Fruit fly (Drosophila melanogaster) whole organism, embryonic: Measurements from ENCODE around the gene CG17752.

ENCODE experiments used
- B-H2 ChIP-seq: fragments of 200-800 bp; sonication (Bioruptor generic); optimal IDR thresholded peaks from 2 replicates; lab custom pipeline; 2018; ENCODE audit warnings: missing biosample characterization, mild to moderate bottlenecking, missing genetic modification characterization
- CG10147 ChIP-seq: fragments of 200-800 bp; sonication (Bioruptor generic); optimal IDR thresholded peaks from 2 replicates; lab custom pipeline; 2019; ENCODE audit warnings: missing biosample characterization, mild to moderate bottlenecking, missing genetic modification characterization, moderate library complexity
- CG11085 ChIP-seq: fragments of 200-800 bp; sonication (Bioruptor generic); IDR thresholded peaks from 2 replicates; pipeline ENCODE4 v1.3.6; 2022; ENCODE audit warnings: missing biosample characterization, missing genetic modification characterization
- CG12769 ChIP-seq: fragments of 200-800 bp; sonication (Bioruptor generic); optimal IDR thresholded peaks from 2 replicates; lab custom pipeline; 2019; ENCODE audit warnings: missing biosample characterization, mild to moderate bottlenecking, missing genetic modification characterization, moderate library complexity
- CG15269 ChIP-seq: fragments of 200-800 bp; sonication (Bioruptor generic); optimal IDR thresholded peaks from 2 replicates; lab custom pipeline; 2018; ENCODE audit warnings: missing biosample characterization, mild to moderate bottlenecking, missing genetic modification characterization, moderate library complexity
- CG18619 ChIP-seq: fragments of 200-800 bp; sonication (Bioruptor generic); optimal IDR thresholded peaks from 3 replicates; lab custom pipeline; 2017; ENCODE audit warnings: missing biosample characterization, mild to moderate bottlenecking, missing genetic modification characterization
- CG2116 ChIP-seq: fragments of 200-800 bp; sonication (Bioruptor generic); optimal IDR thresholded peaks from 3 replicates; lab custom pipeline; 2018; ENCODE audit warnings: missing biosample characterization, mild to moderate bottlenecking, missing genetic modification characterization
- CG2199 ChIP-seq: fragments of 200-800 bp; sonication (Bioruptor generic); IDR thresholded peaks from 3 replicates; pipeline ENCODE4 v1.3.6; 2022; ENCODE audit warnings: missing biosample characterization, missing genetic modification characterization
- CG31365 ChIP-seq: fragments of 200-800 bp; sonication (Bioruptor generic); optimal IDR thresholded peaks from 2 replicates; lab custom pipeline; 2018; ENCODE audit warnings: missing biosample characterization, mild to moderate bottlenecking, missing genetic modification characterization
- CG4707 ChIP-seq: fragments of 200-800 bp; sonication (Bioruptor generic); optimal IDR thresholded peaks from 2 replicates; lab custom pipeline; 2018; ENCODE audit warnings: missing biosample characterization, mild to moderate bottlenecking, missing genetic modification characterization, moderate library complexity
- CG6854 ChIP-seq: fragments of 200-800 bp; sonication (Bioruptor generic); optimal IDR thresholded peaks from 3 replicates; lab custom pipeline; 2017; ENCODE audit warnings: missing biosample characterization, mild to moderate bottlenecking, missing genetic modification characterization
- CG8290 ChIP-seq, 3 experiments: fragments of 200-800 bp; sonication (Bioruptor generic); optimal IDR thresholded peaks; 2 replicates each; lab custom pipeline; 2016 to 2019; ENCODE audit warnings: missing biosample characterization in 3 of 3, missing genetic modification characterization in 3 of 3, mild to moderate bottlenecking in 2 of 3, moderate library complexity in 1 of 3
- Dbx ChIP-seq: fragments of 200-800 bp; sonication (Bioruptor generic); IDR thresholded peaks from 3 replicates; pipeline ENCODE4 v1.3.6; 2022; ENCODE audit warnings: missing biosample characterization, missing genetic modification characterization
- Dek ChIP-seq: fragments of 200-800 bp; sonication (Bioruptor generic); optimal IDR thresholded peaks from 3 replicates; lab custom pipeline; 2019; ENCODE audit warnings: missing biosample characterization, mild to moderate bottlenecking, missing genetic modification characterization, moderate library complexity
- Doc2 ChIP-seq: fragments of 200-800 bp; sonication (Bioruptor generic); IDR thresholded peaks from 2 replicates; pipeline ENCODE4 v1.3.6; 2022; ENCODE audit warnings: missing biosample characterization, missing genetic modification characterization
- E2f1 ChIP-seq: fragments of 200-800 bp; sonication (Bioruptor generic); IDR thresholded peaks from 2 replicates; pipeline ENCODE4 v1.3.6; 2022; ENCODE audit warnings: missing biosample characterization, missing genetic modification characterization
- Gsc ChIP-seq: fragments of 200-800 bp; sonication (Bioruptor generic); IDR thresholded peaks from 2 replicates; pipeline ENCODE4 v1.3.6; 2022; ENCODE audit warnings: missing biosample characterization, missing genetic modification characterization
- Lim3 ChIP-seq: fragments of 200-800 bp; sonication (Bioruptor generic); IDR thresholded peaks from 2 replicates; pipeline ENCODE4 v1.3.6; 2022; ENCODE audit warnings: missing biosample characterization, missing genetic modification characterization
- NFAT ChIP-seq: fragments of 200-800 bp; sonication (Bioruptor generic); IDR thresholded peaks from 2 replicates; pipeline ENCODE4 v1.3.6; 2022; ENCODE audit warnings: missing biosample characterization, missing genetic modification characterization
- Nf-YC ChIP-seq: fragments of 200-800 bp; optimal IDR thresholded peaks from 3 replicates; lab custom pipeline; 2019; ENCODE audit warnings: missing biosample characterization, mild to moderate bottlenecking, missing genetic modification characterization, moderate library complexity
- Optix ChIP-seq: fragments of 200-800 bp; sonication (Bioruptor generic); IDR thresholded peaks from 3 replicates; pipeline ENCODE4 v1.3.6; 2022; ENCODE audit warnings: missing biosample characterization, missing genetic modification characterization
- Pdp1 ChIP-seq, 2 experiments: fragments of 200-800 bp; sonication (Bioruptor generic); optimal IDR thresholded peaks; 3 replicates each; lab custom pipeline; 2016; ENCODE audit warnings: missing biosample characterization in 2 of 2, missing genetic modification characterization in 2 of 2, mild to moderate bottlenecking in 1 of 2, moderate library complexity in 1 of 2
- Ptx1 ChIP-seq: fragments of 200-800 bp; sonication (Bioruptor generic); IDR thresholded peaks from 2 replicates; pipeline ENCODE4 v1.3.6; 2022; ENCODE audit warnings: missing biosample characterization, missing genetic modification characterization
- Rfx ChIP-seq: fragments of 200-800 bp; sonication (Bioruptor generic); IDR thresholded peaks from 2 replicates; pipeline ENCODE4 v1.3.6; 2022; ENCODE audit warnings: missing biosample characterization, missing genetic modification characterization
- Taf1 ChIP-seq: fragments of 200-800 bp; sonication (Bioruptor generic); IDR thresholded peaks from 2 replicates; pipeline ENCODE4 v1.3.6; 2022; ENCODE audit warnings: missing biosample characterization, missing genetic modification characterization
- Trl ChIP-seq, 3 experiments: fragments of >200 bp in 2 of 3; fragments of 200-800 bp in 1 of 3; sonication (Bioruptor generic) in 1 of 3; optimal IDR thresholded peaks; 2 replicates in 1 of 3; 3 replicates in 2 of 3; lab custom pipeline; 2016 to 2017; ENCODE audit warnings: missing biosample characterization in 1 of 3, missing genetic modification characterization in 1 of 3
- disco-r ChIP-seq: fragments of 200-800 bp; sonication (Bioruptor generic); optimal IDR thresholded peaks from 2 replicates; lab custom pipeline; 2016; ENCODE audit warnings: missing biosample characterization, missing genetic modification characterization
- eve ChIP-seq, 2 experiments: fragments of >200 bp; optimal IDR thresholded peaks; 2 replicates each; lab custom pipeline; 2017; ENCODE audit warnings: missing biosample characterization in 2 of 2, missing genetic modification characterization in 2 of 2
- eyg ChIP-seq: fragments of 200-800 bp; sonication (Bioruptor generic); optimal IDR thresholded peaks from 3 replicates; lab custom pipeline; 2016; ENCODE audit warnings: missing biosample characterization, missing genetic modification characterization
- gro ChIP-seq: fragments of 200-800 bp; sonication (Bioruptor generic); optimal IDR thresholded peaks from 2 replicates; lab custom pipeline; 2016; ENCODE audit warnings: missing biosample characterization, missing genetic modification characterization
- gt ChIP-seq: fragments of 200-800 bp; sonication (Bioruptor generic); IDR thresholded peaks from 2 replicates; pipeline ENCODE4 v1.3.6; 2022; ENCODE audit warnings: missing biosample characterization, missing genetic modification characterization
- ham ChIP-seq: fragments of 200-800 bp; sonication (Bioruptor generic); IDR thresholded peaks from 2 replicates; pipeline ENCODE4 v1.3.6; 2022; ENCODE audit warnings: missing biosample characterization, missing genetic modification characterization
- hkb ChIP-seq, 2 experiments: fragments of 200-800 bp in 1 of 2; fragments of >200 bp in 1 of 2; sonication (Bioruptor generic) in 1 of 2; IDR thresholded peaks in 1 of 2; optimal IDR thresholded peaks in 1 of 2; 2 replicates each; pipeline versions ENCODE4 v1.3.6 to Lab custom; 2017 to 2022; ENCODE audit warnings: missing biosample characterization in 1 of 2, missing genetic modification characterization in 1 of 2
- kay ChIP-seq: fragments of 200-800 bp; sonication (Bioruptor generic); optimal IDR thresholded peaks from 2 replicates; lab custom pipeline; 2016; ENCODE audit warnings: missing biosample characterization, missing genetic modification characterization
- lola ChIP-seq, 3 experiments: fragments of >200 bp in 2 of 3; fragments of 200-800 bp in 1 of 3; sonication (Bioruptor generic) in 1 of 3; optimal IDR thresholded peaks; 2 replicates each; lab custom pipeline; 2017 to 2019; ENCODE audit warnings: missing biosample characterization in 3 of 3, missing genetic modification characterization in 3 of 3, mild to moderate bottlenecking in 1 of 3, moderate library complexity in 1 of 3
- nau ChIP-seq: fragments of 200-800 bp; sonication (Bioruptor generic); optimal IDR thresholded peaks from 3 replicates; lab custom pipeline; 2017; ENCODE audit warnings: missing biosample characterization, mild to moderate bottlenecking, missing genetic modification characterization, missing genetic modification reagents
- nom ChIP-seq: fragments of 200-800 bp; sonication (Bioruptor generic); optimal IDR thresholded peaks from 2 replicates; lab custom pipeline; 2017; ENCODE audit warnings: missing biosample characterization, missing genetic modification characterization, mild to moderate bottlenecking, moderate library complexity, missing genetic modification reagents
- otp ChIP-seq: fragments of 200-800 bp; sonication (Bioruptor generic); IDR thresholded peaks from 3 replicates; pipeline ENCODE4, ENCODE4 v1.3.6; 2022; ENCODE audit warnings: missing biosample characterization, missing genetic modification characterization
- pan ChIP-seq, 4 experiments: fragments of >200 bp in 3 of 4; fragments of 200-800 bp in 1 of 4; sonication (Bioruptor generic) in 1 of 4; optimal IDR thresholded peaks in 3 of 4; IDR thresholded peaks in 1 of 4; 2 replicates each; pipeline versions ENCODE4 v1.3.6 to Lab custom; 2017 to 2022; ENCODE audit warnings: missing biosample characterization in 2 of 4, missing genetic modification characterization in 2 of 4, mixed read lengths in 1 of 4
- sens ChIP-seq: fragments of 200-800 bp; sonication (Bioruptor generic); peaks from one replicate; lab custom pipeline; 2016; ENCODE audit warnings: missing biosample characterization, missing genetic modification characterization
- slou ChIP-seq: fragments of 200-800 bp; sonication (Bioruptor generic); optimal IDR thresholded peaks from 3 replicates; lab custom pipeline; 2016; ENCODE audit warnings: missing biosample characterization, missing genetic modification characterization
- slp2 ChIP-seq: fragments of 200-800 bp; sonication (Bioruptor generic); optimal IDR thresholded peaks from 2 replicates; lab custom pipeline; 2016; ENCODE audit warnings: missing biosample characterization, missing genetic modification characterization
- so ChIP-seq: fragments of 200-800 bp; sonication (Bioruptor generic); IDR thresholded peaks from 3 replicates; pipeline ENCODE4 v1.3.6; 2022; ENCODE audit warnings: missing biosample characterization, missing genetic modification characterization
- sob ChIP-seq: fragments of 200-800 bp; sonication (Bioruptor generic); IDR thresholded peaks from 2 replicates; pipeline ENCODE4 v1.3.6; 2022; ENCODE audit warnings: missing biosample characterization, missing genetic modification characterization
- sr ChIP-seq: fragments of 200-800 bp; sonication (Bioruptor generic); IDR thresholded peaks from 3 replicates; pipeline ENCODE4 v1.3.6; 2022; ENCODE audit warnings: missing biosample characterization, missing genetic modification characterization
- ssp ChIP-seq: fragments of 200-800 bp; sonication (Bioruptor generic); IDR thresholded peaks from 2 replicates; pipeline ENCODE4 v1.3.6; 2022; ENCODE audit warnings: missing biosample characterization, missing genetic modification characterization
- stc ChIP-seq: fragments of 200-800 bp; sonication (Bioruptor generic); IDR thresholded peaks from 2 replicates; pipeline ENCODE4 v1.3.6; 2022; ENCODE audit warnings: missing biosample characterization, missing genetic modification characterization
- tup ChIP-seq: fragments of 200-800 bp; sonication (Bioruptor generic); optimal IDR thresholded peaks from 2 replicates; lab custom pipeline; 2016; ENCODE audit warnings: missing biosample characterization, mild to moderate bottlenecking, missing genetic modification characterization, moderate library complexity
- z ChIP-seq: fragments of 200-800 bp; sonication (Bioruptor generic); IDR thresholded peaks from 3 replicates; pipeline ENCODE4 v1.3.6; 2022; ENCODE audit warnings: missing biosample characterization, missing genetic modification characterization
- zfh2 ChIP-seq: fragments of 200-800 bp; sonication (Bioruptor generic); optimal IDR thresholded peaks from 2 replicates; lab custom pipeline; 2016; ENCODE audit warnings: missing biosample characterization, missing genetic modification characterization

Gene CG17752

DNA sequence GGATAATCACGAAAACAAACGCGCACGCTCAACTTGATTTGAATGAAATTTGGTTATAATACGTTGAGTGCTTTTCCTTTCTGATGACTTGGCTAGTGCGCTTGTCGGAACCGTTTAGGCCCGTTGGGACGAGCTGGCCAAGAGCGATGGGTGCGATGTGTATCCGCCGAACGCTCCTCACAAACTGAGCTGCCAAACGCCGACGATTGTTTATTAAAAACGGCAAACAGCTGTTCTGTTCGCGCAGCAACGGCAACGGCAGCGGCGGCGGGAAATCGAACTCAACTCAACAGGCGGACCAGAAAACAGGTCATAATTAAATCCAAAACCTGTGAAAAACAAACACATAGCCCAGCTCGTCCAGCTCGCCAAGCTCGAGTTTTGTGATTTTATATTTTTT is 10.9 kb downstream of the CG17752 start (continued):
- TF ChIP-seq hkb (optimal IDR thresholded peaks at IDR 0.05; lab: Kevin White, UChicago) (no peak), hkb (GFP tag; IDR thresholded peaks at IDR 0.05; lab: Robert Waterston, UW) (no peak), Dbx (GFP tag; lab: Robert Waterston, UW) (peak; percentile 57; the same call in 1 of the 3 replicates), slou (GFP tag; lab: Kevin White, UChicago) (no peak), Rfx (peak; percentile 22; the same call in 1 of the 2 replicates), pan (optimal IDR thresholded peaks at IDR 0.05; lab: Kevin White, UChicago) (no peak), pan (GFP tag; optimal IDR thresholded peaks at IDR 0.05 in 1 of 2, IDR thresholded peaks at IDR 0.05 in 1 of 2) (peak in 1 of 2 experiments; percentile 33), nau (peak; percentile 36), CG4707 (GFP tag; lab: Kevin White, UChicago) (no peak), eyg (GFP tag; lab: Kevin White, UChicago) (peak; percentile 17), CG2199 (GFP tag; lab: Robert Waterston, UW) (no peak), CG31365 (tag; lab: Kevin White, UChicago) (no peak), Nf-YC (peak; percentile 10), sens (GFP tag; lab: Kevin White, UChicago) (no peak), lola (GFP tag; optimal IDR thresholded peaks at IDR 0.05; lab: Kevin White, UChicago) (no peak), CG11085 (GFP tag; lab: Robert Waterston, UW) (no peak), Taf1 (no peak), gt (GFP tag; lab: Robert Waterston, UW) (no peak), Pdp1 (GFP tag; optimal IDR thresholded peaks at IDR 0.05; lab: Kevin White, UChicago) (peak in 1 of 2 experiments; percentile 13), z (peak; percentile 86), sob (GFP tag; lab: Robert Waterston, UW) (peak; percentile 20; the same call in 1 of the 2 replicates), ham (GFP tag; lab: Robert Waterston, UW) (no peak), CG18619 (GFP tag; lab: Kevin White, UChicago) (peak; percentile 13), zfh2 (GFP tag; lab: Kevin White, UChicago) (no peak), Optix (no peak), B-H2 (GFP tag; lab: Kevin White, UChicago) (peak; percentile 53), eve (GFP tag; optimal IDR thresholded peaks at IDR 0.05; lab: Kevin White, UChicago) (no peak), CG8290 (GFP tag; optimal IDR thresholded peaks at IDR 0.05; lab: Kevin White, UChicago) (no peak), CG8290 (tag; optimal IDR thresholded peaks at IDR 0.05; lab: Kevin White, UChicago) (peak in 1 of 2 experiments; percentile 41), so (GFP tag; lab: Robert Waterston, UW) (no peak), CG6854 (GFP tag; lab: Kevin White, UChicago) (peak; percentile 38), nom (no peak), CG10147 (GFP tag; lab: Kevin White, UChicago) (no peak), Doc2 (no peak), stc (no peak), CG12769 (tag; lab: Kevin White, UChicago) (peak; percentile 89), disco-r (GFP tag; lab: Kevin White, UChicago) (no peak), ssp (no peak), slp2 (GFP tag; lab: Kevin White, UChicago) (no peak), Gsc (GFP tag; lab: Robert Waterston, UW) (no peak), CG2116 (no peak), CG15269 (tag; lab: Kevin White, UChicago) (peak; percentile 38), E2f1 (GFP tag; lab: Robert Waterston, UW) (no peak), tup (GFP tag; lab: Kevin White, UChicago) (no peak), otp (GFP tag; lab: Robert Waterston, UW) (0 out of 3 replicates have a peak, but pooled peaks have one; percentile 13), kay (no peak), gro (GFP tag; lab: Kevin White, UChicago) (peak; percentile 44), NFAT (GFP tag; lab: Robert Waterston, UW) (0 out of 2 replicates have a peak, but pooled peaks have one; percentile 13), Dek (tag; lab: Kevin White, UChicago) (no peak), Ptx1 (no peak), Lim3 (no peak), Trl (optimal IDR thresholded peaks at IDR 0.05; lab: Kevin White, UChicago) (no peak), Trl (GFP tag; optimal IDR thresholded peaks at IDR 0.05; lab: Kevin White, UChicago) (no peak), sr (peak; percentile 12; the same call in 1 of the 3 replicates)
